Fruit fly (Drosophila melanogaster) whole organism, embryonic: ENCODE data around the gene Pgant35A.

ENCODE experiments used
- CG10431 ChIP-seq: fragments of 200-800 bp; sonication (Bioruptor generic); optimal IDR thresholded peaks from 3 replicates; lab custom pipeline; 2018; ENCODE audit warnings: missing biosample characterization, mild to moderate bottlenecking, missing genetic modification characterization
- CG10979 ChIP-seq: fragments of 200-800 bp; sonication (Bioruptor generic); optimal IDR thresholded peaks from 2 replicates; lab custom pipeline; 2018; ENCODE audit warnings: missing biosample characterization, mild to moderate bottlenecking, missing genetic modification characterization, moderate library complexity
- CG11504 ChIP-seq: fragments of 200-800 bp; sonication (Bioruptor generic); optimal IDR thresholded peaks from 3 replicates; lab custom pipeline; 2019; ENCODE audit warnings: missing biosample characterization, mild to moderate bottlenecking, missing genetic modification characterization, moderate library complexity
- CG11560 ChIP-seq: fragments of 200-800 bp; sonication (Bioruptor generic); IDR thresholded peaks from 3 replicates; pipeline ENCODE4 v1.3.6; 2022; ENCODE audit warnings: missing biosample characterization, missing genetic modification characterization
- CG12219 ChIP-seq: fragments of 200-800 bp; sonication (Bioruptor generic); optimal IDR thresholded peaks from 3 replicates; lab custom pipeline; 2018; ENCODE audit warnings: missing biosample characterization, mild to moderate bottlenecking, missing genetic modification characterization
- CG12942 ChIP-seq: fragments of 200-800 bp; sonication (Bioruptor generic); optimal IDR thresholded peaks from 3 replicates; lab custom pipeline; 2016; ENCODE audit warnings: missing biosample characterization, missing genetic modification characterization
- CG15011 ChIP-seq: fragments of 200-800 bp; sonication (Bioruptor generic); optimal IDR thresholded peaks from 3 replicates; lab custom pipeline; 2018; ENCODE audit warnings: missing biosample characterization, mild to moderate bottlenecking, missing genetic modification characterization
- CG15269 ChIP-seq: fragments of 200-800 bp; sonication (Bioruptor generic); optimal IDR thresholded peaks from 2 replicates; lab custom pipeline; 2018; ENCODE audit warnings: missing biosample characterization, mild to moderate bottlenecking, missing genetic modification characterization, moderate library complexity
- CG1529 ChIP-seq: fragments of 200-800 bp; sonication (Bioruptor generic); optimal IDR thresholded peaks from 3 replicates; lab custom pipeline; 2018; ENCODE audit warnings: missing biosample characterization, missing genetic modification characterization
- CG15601 ChIP-seq: fragments of 200-800 bp; sonication (Bioruptor generic); optimal IDR thresholded peaks from 3 replicates; lab custom pipeline; 2019; ENCODE audit warnings: missing biosample characterization, mild to moderate bottlenecking, missing genetic modification characterization, moderate library complexity
- CG17912 ChIP-seq: fragments of 200-800 bp; sonication (Bioruptor generic); optimal IDR thresholded peaks from 2 replicates; lab custom pipeline; 2018; ENCODE audit warnings: missing biosample characterization, mild to moderate bottlenecking, missing genetic modification characterization
- CG2116 ChIP-seq: fragments of 200-800 bp; sonication (Bioruptor generic); optimal IDR thresholded peaks from 3 replicates; lab custom pipeline; 2018; ENCODE audit warnings: missing biosample characterization, mild to moderate bottlenecking, missing genetic modification characterization
- CG2202 ChIP-seq: fragments of 200-800 bp; sonication (Bioruptor generic); optimal IDR thresholded peaks from 2 replicates; lab custom pipeline; 2018; ENCODE audit warnings: missing biosample characterization, mild to moderate bottlenecking, missing genetic modification characterization
- CG31388 ChIP-seq: fragments of 200-800 bp; sonication (Bioruptor generic); optimal IDR thresholded peaks from 2 replicates; lab custom pipeline; 2016; ENCODE audit warnings: missing biosample characterization, missing genetic modification characterization
- CG31441 ChIP-seq: fragments of 200-800 bp; sonication (Bioruptor generic); IDR thresholded peaks from 2 replicates; pipeline ENCODE4 v1.3.6; 2022; ENCODE audit warnings: missing biosample characterization, missing genetic modification characterization
- CG3995 ChIP-seq: fragments of 200-800 bp; sonication (Bioruptor generic); optimal IDR thresholded peaks from 3 replicates; lab custom pipeline; 2016; ENCODE audit warnings: missing biosample characterization, missing genetic modification characterization
- CG6813 ChIP-seq: fragments of 200-800 bp; sonication (Bioruptor generic); optimal IDR thresholded peaks from 2 replicates; lab custom pipeline; 2017; ENCODE audit warnings: missing biosample characterization, missing genetic modification characterization, mild to moderate bottlenecking, moderate library complexity, missing genetic modification reagents
- CG7556 ChIP-seq: fragments of 200-800 bp; sonication (Bioruptor generic); optimal IDR thresholded peaks from 2 replicates; lab custom pipeline; 2017; ENCODE audit warnings: missing biosample characterization, mild to moderate bottlenecking, missing genetic modification characterization
- CG7839 ChIP-seq: fragments of 200-800 bp; sonication (Bioruptor generic); optimal IDR thresholded peaks from 3 replicates; lab custom pipeline; 2018; ENCODE audit warnings: missing biosample characterization, mild to moderate bottlenecking, missing genetic modification characterization, moderate library complexity
- CG8281 ChIP-seq: fragments of 200-800 bp; sonication (Bioruptor generic); optimal IDR thresholded peaks from 2 replicates; lab custom pipeline; 2018; ENCODE audit warnings: missing biosample characterization, mild to moderate bottlenecking, missing genetic modification characterization, moderate library complexity
- CG8944 ChIP-seq: fragments of 200-800 bp; sonication (Bioruptor generic); optimal IDR thresholded peaks from 3 replicates; lab custom pipeline; 2016; ENCODE audit warnings: missing biosample characterization, missing genetic modification characterization
- CG9727 ChIP-seq: fragments of 200-800 bp; sonication (Bioruptor generic); optimal IDR thresholded peaks from 3 replicates; lab custom pipeline; 2017; ENCODE audit warnings: missing biosample characterization, mild to moderate bottlenecking, missing genetic modification characterization
- CG9932 ChIP-seq: fragments of 200-800 bp; sonication (Bioruptor generic); IDR thresholded peaks from 2 replicates; pipeline ENCODE4 v1.3.6; 2022; ENCODE audit warnings: missing biosample characterization, missing genetic modification characterization
- CTCF ChIP-seq: fragments of 200-800 bp; sonication (Bioruptor generic); optimal IDR thresholded peaks from 2 replicates; lab custom pipeline; 2017; ENCODE audit warnings: missing biosample characterization, mild to moderate bottlenecking, missing genetic modification characterization, moderate library complexity
- Camta ChIP-seq: fragments of 200-800 bp; sonication (Bioruptor generic); optimal IDR thresholded peaks from 2 replicates; lab custom pipeline; 2016; ENCODE audit warnings: missing biosample characterization, missing genetic modification characterization
- Doc2 ChIP-seq: fragments of 200-800 bp; sonication (Bioruptor generic); IDR thresholded peaks from 2 replicates; pipeline ENCODE4 v1.3.6; 2022; ENCODE audit warnings: missing biosample characterization, missing genetic modification characterization
- Doc3 ChIP-seq: fragments of 200-800 bp; sonication (Bioruptor generic); IDR thresholded peaks from 3 replicates; pipeline ENCODE4 v1.3.6; 2022; ENCODE audit warnings: missing biosample characterization, missing genetic modification characterization; ENCODE audit not compliant: partially characterized antibody
- HLHmδ ChIP-seq: fragments of 200-800 bp; sonication (Bioruptor generic); optimal IDR thresholded peaks from 2 replicates; lab custom pipeline; 2018; ENCODE audit warnings: missing biosample characterization, mild to moderate bottlenecking, missing genetic modification characterization, moderate library complexity
- Neu2 ChIP-seq: fragments of 200-800 bp; sonication (Bioruptor generic); optimal IDR thresholded peaks from 3 replicates; lab custom pipeline; 2016; ENCODE audit warnings: missing biosample characterization, missing genetic modification characterization, borderline replicate concordance
- Ptx1 ChIP-seq: fragments of 200-800 bp; sonication (Bioruptor generic); IDR thresholded peaks from 2 replicates; pipeline ENCODE4 v1.3.6; 2022; ENCODE audit warnings: missing biosample characterization, missing genetic modification characterization
- ab ChIP-seq: fragments of 200-800 bp; sonication (Bioruptor generic); optimal IDR thresholded peaks from 2 replicates; lab custom pipeline; 2016; ENCODE audit warnings: missing biosample characterization, missing genetic modification characterization
- ap ChIP-seq: fragments of 200-800 bp; sonication (Bioruptor generic); IDR thresholded peaks from 2 replicates; pipeline ENCODE4 v1.3.6; 2022; ENCODE audit warnings: missing biosample characterization, missing genetic modification characterization
- bowl ChIP-seq: fragments of 200-800 bp; sonication (Bioruptor generic); IDR thresholded peaks from 2 replicates; pipeline ENCODE4 v1.3.6; 2022; ENCODE audit warnings: missing biosample characterization, missing genetic modification characterization
- eve ChIP-seq, 2 experiments: fragments of >200 bp; optimal IDR thresholded peaks; 2 replicates each; lab custom pipeline; 2017; ENCODE audit warnings: missing biosample characterization in 2 of 2, missing genetic modification characterization in 2 of 2
- ewg ChIP-seq: fragments of 200-800 bp; sonication (Bioruptor generic); optimal IDR thresholded peaks from 3 replicates; lab custom pipeline; 2017; ENCODE audit warnings: mild to moderate bottlenecking, missing biosample characterization, missing genetic modification reagents, missing genetic modification characterization
- fu2 ChIP-seq: fragments of 200-800 bp; sonication (Bioruptor generic); optimal IDR thresholded peaks from 2 replicates; lab custom pipeline; 2016; ENCODE audit warnings: missing biosample characterization, missing genetic modification characterization
- gcm ChIP-seq: fragments of 200-800 bp; sonication (Bioruptor generic); optimal IDR thresholded peaks from 2 replicates; lab custom pipeline; 2019; ENCODE audit warnings: missing biosample characterization, mild to moderate bottlenecking, missing genetic modification characterization, moderate library complexity
- gfzf ChIP-seq: fragments of 200-800 bp; sonication (Bioruptor generic); optimal IDR thresholded peaks from 2 replicates; lab custom pipeline; 2016; ENCODE audit warnings: missing biosample characterization, mild to moderate bottlenecking, missing genetic modification characterization, moderate library complexity
- kay ChIP-seq: fragments of 200-800 bp; sonication (Bioruptor generic); optimal IDR thresholded peaks from 2 replicates; lab custom pipeline; 2016; ENCODE audit warnings: missing biosample characterization, missing genetic modification characterization
- lov ChIP-seq, 2 experiments: fragments of 200-800 bp in 1 of 2; fragments of >200 bp in 1 of 2; sonication (Bioruptor generic) in 1 of 2; IDR thresholded peaks in 1 of 2; optimal IDR thresholded peaks in 1 of 2; 2 replicates in 1 of 2; 3 replicates in 1 of 2; pipeline versions ENCODE4 v1.3.6 to Lab custom; 2017 to 2022; ENCODE audit warnings: missing biosample characterization in 1 of 2, missing genetic modification characterization in 1 of 2
- mld ChIP-seq: fragments of 200-800 bp; sonication (Bioruptor generic); IDR thresholded peaks from 3 replicates; pipeline ENCODE4 v1.3.6; 2022; ENCODE audit warnings: missing biosample characterization, missing genetic modification characterization; ENCODE audit not compliant: partially characterized antibody
- odd ChIP-seq: fragments of 200-800 bp; sonication (Bioruptor generic); optimal IDR thresholded peaks from 2 replicates; lab custom pipeline; 2017; ENCODE audit warnings: missing biosample characterization, mild to moderate bottlenecking, missing genetic modification characterization
- pfk ChIP-seq: fragments of 200-800 bp; sonication (Bioruptor generic); optimal IDR thresholded peaks from 2 replicates; lab custom pipeline; 2018; ENCODE audit warnings: missing biosample characterization, mild to moderate bottlenecking, missing genetic modification characterization, moderate library complexity
- pho ChIP-seq: fragments of 200-800 bp; sonication (Bioruptor generic); optimal IDR thresholded peaks from 2 replicates; lab custom pipeline; 2016; ENCODE audit warnings: missing biosample characterization, missing genetic modification characterization
- run ChIP-seq: fragments of 200-800 bp; sonication (Bioruptor generic); optimal IDR thresholded peaks from 3 replicates; lab custom pipeline; 2018; ENCODE audit warnings: missing biosample characterization, mild to moderate bottlenecking, missing genetic modification characterization
- sc ChIP-seq, 3 experiments: fragments of >200 bp in 2 of 3; fragments of 200-800 bp in 1 of 3; sonication (Bioruptor generic) in 1 of 3; optimal IDR thresholded peaks; 2 replicates in 2 of 3; 3 replicates in 1 of 3; lab custom pipeline; 2017; ENCODE audit warnings: mild to moderate bottlenecking in 1 of 3, missing biosample characterization in 1 of 3, missing genetic modification characterization in 1 of 3, missing genetic modification reagents in 1 of 3
- slp2 ChIP-seq: fragments of 200-800 bp; sonication (Bioruptor generic); optimal IDR thresholded peaks from 2 replicates; lab custom pipeline; 2016; ENCODE audit warnings: missing biosample characterization, missing genetic modification characterization
- sug ChIP-seq: fragments of 200-800 bp; optimal IDR thresholded peaks from 2 replicates; lab custom pipeline; 2019; ENCODE audit warnings: missing biosample characterization, mild to moderate bottlenecking, missing genetic modification characterization, moderate library complexity
- tap ChIP-seq: fragments of 200-800 bp; optimal IDR thresholded peaks from 3 replicates; lab custom pipeline; 2019; ENCODE audit warnings: missing biosample characterization, mild to moderate bottlenecking, missing genetic modification characterization, moderate library complexity

Pgant35A gene

dm6 chr2L:14404744-14405449, 45.8 kb downstream of the Pgant35A start (continued):
- TF ChIP-seq ewg (GFP tag; lab: Kevin White, UChicago) (no peak), ap (no peak), CG8944 (no peak), CG31388 (GFP tag; lab: Kevin White, UChicago) (no peak), Neu2 (GFP tag; lab: Kevin White, UChicago) (no peak), ab (GFP tag; lab: Kevin White, UChicago) (no peak), slp2 (GFP tag; lab: Kevin White, UChicago) (no peak), sc (optimal IDR thresholded peaks at IDR 0.05; lab: Kevin White, UChicago) (no peak), sc (GFP tag; optimal IDR thresholded peaks at IDR 0.05; lab: Kevin White, UChicago) (no peak), CG10979 (tag; lab: Kevin White, UChicago) (peak; percentile 20), CG6813 (no peak), CG15269 (peak; percentile 21), Doc3 (GFP tag; lab: Robert Waterston, UW) (no peak), eve (GFP tag; optimal IDR thresholded peaks at IDR 0.05; lab: Kevin White, UChicago) (no peak), CG10431 (GFP tag; lab: Kevin White, UChicago) (peak; percentile 27), HLHmδ (GFP tag; lab: Kevin White, UChicago) (no peak), gcm (peak; percentile 60), CG7839 (tag; lab: Kevin White, UChicago) (peak; percentile 6), pho (GFP tag; lab: Kevin White, UChicago) (no peak), odd (peak; percentile 40), tap (tag; lab: Kevin White, UChicago) (peak; percentile 40), CTCF (GFP tag; lab: Kevin White, UChicago) (peak; percentile 13), bowl (GFP tag; lab: Robert Waterston, UW) (no peak), lov (optimal IDR thresholded peaks at IDR 0.05; lab: Kevin White, UChicago) (no peak), lov (GFP tag; IDR thresholded peaks at IDR 0.05; lab: Robert Waterston, UW) (no peak), CG3995 (GFP tag; lab: Kevin White, UChicago) (no peak), Camta (GFP tag; lab: Kevin White, UChicago) (no peak), sug (peak; percentile 45), Doc2 (GFP tag; lab: Robert Waterston, UW) (no peak), CG11504 (tag; lab: Kevin White, UChicago) (peak; percentile 15), CG2202 (no peak), CG8281 (tag; lab: Kevin White, UChicago) (peak; percentile 38), CG12942 (GFP tag; lab: Kevin White, UChicago) (no peak), CG11560 (tag; lab: Robert Waterston, UW) (no peak), CG12219 (GFP tag; lab: Kevin White, UChicago) (peak; percentile 2), mld (GFP tag; lab: Robert Waterston, UW) (no peak), CG9932 (GFP tag; lab: Robert Waterston, UW) (no peak), CG31441 (GFP tag; lab: Robert Waterston, UW) (peak; percentile 57), pfk (GFP tag; lab: Kevin White, UChicago) (no peak), CG17912 (no peak), CG7556 (GFP tag; lab: Kevin White, UChicago) (no peak), CG15601 (tag; lab: Kevin White, UChicago) (peak; percentile 26), gfzf (GFP tag; lab: Kevin White, UChicago) (no peak), fu2 (no peak), CG2116 (GFP tag; lab: Kevin White, UChicago) (no peak), kay (GFP tag; lab: Kevin White, UChicago) (no peak), Ptx1 (GFP tag; lab: Robert Waterston, UW) (no peak), CG9727 (GFP tag; lab: Kevin White, UChicago) (peak; percentile 14), CG15011 (GFP tag; lab: Kevin White, UChicago) (no peak), run (tag; lab: Kevin White, UChicago) (peak; percentile 23), CG1529 (GFP tag; lab: Kevin White, UChicago) (no peak)
